Worm (Caenorhabditis elegans) whole organism, midembryonic: ENCODE results near the gene str-31.

Experiments used
- T22C8.4 ChIP-seq: fragments of 200-800 bp; sonication (Bioruptor generic); IDR thresholded peaks from 2 replicates; pipeline ENCODE4 v1.3.6; 2022; ENCODE audit warnings: missing genetic modification characterization, missing compliant biosample characterization
- cog-1 ChIP-seq: sonication (generic microtip); optimal IDR thresholded peaks from 2 replicates; lab custom pipeline; 2016; ENCODE audit warnings: missing genetic modification characterization, missing compliant biosample characterization
- flt-1 ChIP-seq: fragments of 200-800 bp; sonication (Bioruptor generic); IDR thresholded peaks from 2 replicates; pipeline ENCODE4 v1.3.6; 2022; ENCODE audit warnings: missing genetic modification characterization, missing compliant biosample characterization
- klf-2 ChIP-seq: fragments of 200-800 bp; sonication (Bioruptor generic); conservative IDR thresholded peaks from 2 replicates; pipeline ENCODE4 v1.3.6; 2022; ENCODE audit warnings: missing genetic modification reagents, missing genetic modification characterization, missing compliant biosample characterization
- med-1 ChIP-seq: sonication (generic microtip); optimal IDR thresholded peaks from 2 replicates; lab custom pipeline; 2017; ENCODE audit warnings: missing genetic modification characterization, mild to moderate bottlenecking, missing compliant biosample characterization, antibody characterized with exemption, missing genetic modification reagents; ENCODE audit not compliant: insufficient read depth
- ref-1 ChIP-seq: fragments of 200-800 bp; sonication (Bioruptor generic); conservative IDR thresholded peaks from 2 replicates; pipeline ENCODE4 v1.3.6; 2022; ENCODE audit warnings: missing genetic modification reagents, missing genetic modification characterization, missing compliant biosample characterization
- tab-1 ChIP-seq: fragments of 200-800 bp; sonication (Bioruptor generic); IDR thresholded peaks from 2 replicates; pipeline ENCODE4 v1.3.6; 2022; ENCODE audit warnings: missing genetic modification characterization, missing compliant biosample characterization
- ztf-23 ChIP-seq: fragments of 200-800 bp; sonication (Bioruptor generic); IDR thresholded peaks from 2 replicates; pipeline ENCODE4 v1.3.6; 2022; ENCODE audit warnings: missing genetic modification reagents, missing genetic modification characterization, missing compliant biosample characterization
- ztf-29 ChIP-seq: fragments of 200-800 bp; sonication (Bioruptor generic); IDR thresholded peaks from 2 replicates; pipeline ENCODE4 v1.3.6; 2022; ENCODE audit warnings: missing genetic modification reagents, missing genetic modification characterization, missing compliant biosample characterization

- TF ChIP-seq ztf-23 (GFP tag; lab: Robert Waterston, UW) (no peak), med-1 (GFP tag; lab: Kevin White, UChicago) (no peak), tab-1 (no peak), flt-1 (GFP tag; lab: Robert Waterston, UW) (no peak), klf-2 (GFP tag; lab: Robert Waterston, UW) (no peak), ztf-29 (GFP tag; lab: Robert Waterston, UW) (no peak), ref-1 (no peak), cog-1 (no peak), T22C8.4 (GFP tag; lab: Robert Waterston, UW) (no peak)
Measured at ce11 chrV:7525695-7526094, 17.2 kb upstream of the str-31 start, which contains the start of gene C54F6.18.
